Fruit fly (Drosophila melanogaster): ENCODE measurements around the gene Ir67c.

dm6 chr3L:10392049-10392448 lies 41.9 kb downstream of the Ir67c start:
- TF ChIP-seq cnc (optimal IDR thresholded peaks at IDR 0.05) (no peak), ovo (GFP tag; optimal IDR thresholded peaks at IDR 0.05) (no peak), bab1 (GFP tag; optimal IDR thresholded peaks at IDR 0.05) (no peak)

All from whole organism, adult.